Fruit fly (Drosophila melanogaster): ENCODE measurements around the gene E23.

DNA sequence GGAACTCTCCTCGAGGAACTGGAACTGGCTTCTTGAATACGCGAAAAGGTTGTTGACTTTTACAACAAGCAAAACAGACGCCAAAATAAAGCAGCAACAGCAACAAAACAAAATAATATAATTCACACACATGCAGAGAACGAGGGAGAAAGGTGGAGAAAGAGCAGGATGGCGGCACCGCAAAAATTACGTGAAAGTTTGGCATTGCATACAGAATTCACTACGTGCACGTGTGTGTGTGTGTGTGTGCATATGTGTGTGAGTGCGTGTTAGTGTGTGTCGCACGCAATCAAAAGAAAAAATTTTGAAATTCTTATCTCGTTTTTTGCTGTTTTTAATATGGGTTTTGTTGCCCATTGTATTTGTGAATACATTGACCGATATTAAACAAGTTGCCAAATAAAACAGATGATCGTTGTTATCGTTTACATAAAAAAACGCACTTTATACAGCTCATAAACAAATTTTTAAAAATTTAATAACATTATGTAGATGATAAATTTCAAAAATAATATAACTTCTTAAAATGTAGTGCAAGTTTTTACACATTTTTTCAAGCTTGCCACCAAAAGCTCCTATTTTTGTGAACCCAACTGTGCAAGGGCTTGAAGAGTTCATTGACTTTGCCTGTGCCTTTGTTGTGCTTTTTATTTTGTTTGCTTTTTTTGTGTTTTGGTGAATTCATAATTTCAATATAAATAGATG lies 13.2 kb downstream of the E23 start:
- TF ChIP-seq CG8478 (optimal IDR thresholded peaks at IDR 0.05) (no peak), CTCF (optimal IDR thresholded peaks at IDR 0.05) (no peak)
